Worm (Caenorhabditis elegans) whole organism, late embryonic: Measurements from ENCODE around the gene AH10.2.

Experiments used
- C08G9.2 ChIP-seq: sonication (generic microtip); optimal IDR thresholded peaks from 2 replicates; lab custom pipeline; 2016; ENCODE audit warnings: mild to moderate bottlenecking, missing genetic modification characterization, moderate library complexity, missing compliant biosample characterization
- Y22D7AL.16 ChIP-seq: sonication (generic microtip); optimal IDR thresholded peaks from 2 replicates; lab custom pipeline; 2016; ENCODE audit warnings: missing genetic modification characterization, missing compliant biosample characterization
- ama-1 ChIP-seq: fragments of 150-350 bp; optimal IDR thresholded peaks from 2 replicates; lab custom pipeline; 2014
- ceh-2 ChIP-seq: sonication (generic microtip); optimal IDR thresholded peaks from 2 replicates; lab custom pipeline; 2016; ENCODE audit warnings: missing genotype, missing genetic modification characterization, missing compliant biosample characterization
- ceh-31 ChIP-seq: sonication (generic microtip); optimal IDR thresholded peaks from 2 replicates; lab custom pipeline; 2016; ENCODE audit warnings: missing genetic modification characterization, missing compliant biosample characterization
- ceh-45 ChIP-seq: fragments of 200-800 bp; sonication (Bioruptor generic); IDR thresholded peaks from 2 replicates; pipeline ENCODE4 v1.3.6; 2022; ENCODE audit warnings: missing genetic modification reagents, missing genetic modification characterization, missing compliant biosample characterization
- ceh-6 ChIP-seq: fragments of 200-800 bp; sonication (Bioruptor generic); optimal IDR thresholded peaks from 2 replicates; lab custom pipeline; 2018; ENCODE audit warnings: mild to moderate bottlenecking, missing genetic modification characterization, missing compliant biosample characterization
- ceh-9 ChIP-seq: sonication (generic microtip); optimal IDR thresholded peaks from 2 replicates; lab custom pipeline; 2016; ENCODE audit warnings: mild to moderate bottlenecking, missing genetic modification characterization, inconsistent platforms, missing compliant biosample characterization
- dmd-4 ChIP-seq: sonication (generic microtip); optimal IDR thresholded peaks from 2 replicates; lab custom pipeline; 2016; ENCODE audit warnings: borderline replicate concordance, missing genetic modification characterization, missing compliant biosample characterization
- nfya-1 ChIP-seq: sonication (generic microtip); optimal IDR thresholded peaks from 2 replicates; lab custom pipeline; 2017; ENCODE audit warnings: missing genetic modification characterization, mild to moderate bottlenecking, missing compliant biosample characterization, antibody characterized with exemption, moderate library complexity
- nhr-11 ChIP-seq: fragments of 150-350 bp; optimal IDR thresholded peaks from 2 replicates; lab custom pipeline; 2014; ENCODE audit warnings: missing biosample characterization, missing genetic modification characterization
- pat-9 ChIP-seq: fragments of 200-800 bp; sonication (Bioruptor generic); optimal IDR thresholded peaks from 2 replicates; lab custom pipeline; 2018; ENCODE audit warnings: mild to moderate bottlenecking, missing genetic modification characterization, moderate library complexity, missing compliant biosample characterization
- syd-9 ChIP-seq: sonication (generic microtip); optimal IDR thresholded peaks from 2 replicates; lab custom pipeline; 2016; ENCODE audit warnings: mild to moderate bottlenecking, missing genetic modification characterization, moderate library complexity, missing compliant biosample characterization
- unc-86 ChIP-seq: sonication (generic microtip); optimal IDR thresholded peaks from 2 replicates; lab custom pipeline; 2016; ENCODE audit warnings: missing genetic modification characterization, missing compliant biosample characterization

DNA sequence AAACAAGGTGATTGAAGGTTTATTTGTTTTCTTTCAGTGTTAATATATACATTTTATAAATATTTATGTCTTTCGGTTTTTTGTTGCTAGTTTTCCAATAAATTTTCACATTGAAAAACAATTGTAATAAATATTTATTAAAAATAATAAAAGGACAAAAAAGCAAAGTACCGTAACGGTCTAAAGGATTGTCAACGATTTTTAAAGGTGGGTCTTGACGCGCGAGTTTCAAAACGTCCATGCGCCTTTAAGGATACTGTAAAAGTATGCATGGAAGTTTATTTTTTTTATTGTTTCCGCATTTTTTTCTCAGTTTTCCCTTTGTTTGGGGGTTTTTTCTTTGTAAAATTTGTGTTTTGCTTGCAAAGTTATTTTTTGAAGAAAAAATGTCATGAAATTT is 36.3 kb downstream of the AH10.2 start:
- TF ChIP-seq nhr-11 (no peak), ceh-45 (GFP tag; lab: Robert Waterston, UW) (no peak), dmd-4 (tag; lab: Kevin White, UChicago) (no peak), nfya-1 (tag; lab: Kevin White, UChicago) (no peak), ama-1 (no peak), syd-9 (tag; lab: Kevin White, UChicago) (no peak), ceh-2 (no peak), Y22D7AL.16 (tag; lab: Kevin White, UChicago) (no peak), ceh-6 (GFP tag; lab: Kevin White, UChicago) (no peak), ceh-31 (no peak), C08G9.2 (tag; lab: Kevin White, UChicago) (no peak), unc-86 (no peak), pat-9 (no peak), ceh-9 (no peak)
